Worm (Caenorhabditis elegans): Measurements from ENCODE around the gene Y73F4A.2.
"Not testable (repeated sequence)": the region's sequence is repeated elsewhere in the genome, so short reads cannot be mapped to it uniquely, and the experiment has no call there.

The Y73F4A.2 gene

ce11 chrIV:9074244-9074723 is 31.1 kb upstream of the Y73F4A.2 start, which contains the start of gene mppb-1 (continued):
- TF ChIP-seq ztf-6 (GFP tag; IDR thresholded peaks at IDR 0.05) (peak; percentile 41; the same call in 1 of the 2 replicates), ama-1 (optimal IDR thresholded peaks at IDR 0.05) (no peak), ama-1 (GFP tag; optimal IDR thresholded peaks at IDR 0.05) (no peak), attf-6 (GFP tag; IDR thresholded peaks at IDR 0.05) (0 out of 2 replicates have a peak, but pooled peaks have one; percentile 23), tbp1 (GFP tag; optimal IDR thresholded peaks at IDR 0.05) (peak; percentile 58), mxl-1 (tag; optimal IDR thresholded peaks at IDR 0.05) (no peak), akir-1 (GFP tag; optimal IDR thresholded peaks at IDR 0.05) (peak; percentile 46), rcor-1 (GFP tag; IDR thresholded peaks at IDR 0.05) (peak; percentile 60), let-607 (tag; optimal IDR thresholded peaks at IDR 0.05) (peak in 1 of 2 experiments; percentile 59), hmg-1.2 (GFP tag; IDR thresholded peaks at IDR 0.05) (peak; percentile 25; the same call in 1 of the 2 replicates)

- TF ChIP-seq Y67H2A.10 (GFP tag; conservative IDR thresholded peaks at IDR 0.05) (no peak), nhr-80 (tag; optimal IDR thresholded peaks at IDR 0.05) (peak; percentile 47), hlh-26 (GFP tag; conservative IDR thresholded peaks at IDR 0.05) (no peak), F52B5.7 (tag; optimal IDR thresholded peaks at IDR 0.05) (no peak)
Observed at ce11 chrIV:9070188-9070587, 27.0 kb upstream of the Y73F4A.2 start.

ce11 chrIV:9069703-9070102 is 26.6 kb upstream of the Y73F4A.2 start, which contains the start of gene nhr-11:
Gene nhr-11 (plus strand): TSS chrIV:9070003.
- TF ChIP-seq ama-1 (optimal IDR thresholded peaks at IDR 0.05) (no peak), ama-1 (GFP tag; optimal IDR thresholded peaks at IDR 0.05) (no peak), ztf-26 (tag; optimal IDR thresholded peaks at IDR 0.05) (no peak), zim-3 (tag; optimal IDR thresholded peaks at IDR 0.05) (no peak), ceh-40 (GFP tag; IDR thresholded peaks at IDR 0.05) (no peak), nhr-90 (tag; optimal IDR thresholded peaks at IDR 0.05) (no peak), aptf-2 (GFP tag; conservative IDR thresholded peaks at IDR 0.05) (no peak), him-1 (tag; optimal IDR thresholded peaks at IDR 0.05) (no peak), efl-1 (GFP tag; optimal IDR thresholded peaks at IDR 0.05) (no peak), F23B12.7 (tag; optimal IDR thresholded peaks at IDR 0.05; ENCODE audit: insufficient read depth) (no peak), snpc-4 (GFP tag; optimal IDR thresholded peaks at IDR 0.05) (no peak), snpc-4 (tag; optimal IDR thresholded peaks at IDR 0.05) (no peak), hlh-12 (tag; optimal IDR thresholded peaks at IDR 0.05) (no peak), lin-26 (GFP tag; IDR thresholded peaks at IDR 0.05) (no peak), Y53F4B.3 (GFP tag; IDR thresholded peaks at IDR 0.05) (no peak), dpl-1 (GFP tag; optimal IDR thresholded peaks at IDR 0.05) (no peak), nhr-80 (tag; optimal IDR thresholded peaks at IDR 0.05) (no peak), ceh-27 (GFP tag; optimal IDR thresholded peaks at IDR 0.05) (no peak), madf-10 (tag; optimal IDR thresholded peaks at IDR 0.05) (no peak)

- peak; percentile 91 for TF ChIP-seq pbrm-1 (GFP tag; IDR thresholded peaks at IDR 0.05)
- 0 out of 2 replicates have a peak, but pooled peaks have one; percentile 14 for TF ChIP-seq ceh-91 (GFP tag; IDR thresholded peaks at IDR 0.05)
- TF ChIP-seq F49E8.2 (tag; optimal IDR thresholded peaks at IDR 0.05; ENCODE audit: insufficient read depth), result peak; percentile 7
- peak; percentile 26 for TF ChIP-seq lsl-1 (GFP tag; optimal IDR thresholded peaks at IDR 0.05)
- TF ChIP-seq rpc-1 (optimal IDR thresholded peaks at IDR 0.05), result peak; percentile 27
- TF ChIP-seq rpc-1 (tag; optimal IDR thresholded peaks at IDR 0.05), result not testable (repeated sequence)
- TF ChIP-seq egrh-3 (GFP tag; IDR thresholded peaks at IDR 0.05), result peak; percentile 17; the same call in 1 of the 2 replicates
- TF ChIP-seq madf-6 (GFP tag; IDR thresholded peaks at IDR 0.05), result peak; percentile 49
- TF ChIP-seq F33H1.4 (GFP tag; IDR thresholded peaks at IDR 0.05), result peak; percentile 68
- TF ChIP-seq lin-54 (GFP tag; optimal IDR thresholded peaks at IDR 0.05), result peak; percentile 74
- peak; percentile 65 for TF ChIP-seq hmg-1.2 (GFP tag; IDR thresholded peaks at IDR 0.05)
- TF ChIP-seq efl-1 (GFP tag; optimal IDR thresholded peaks at IDR 0.05), result peak; percentile 20
- TF ChIP-seq rcor-1 (GFP tag; IDR thresholded peaks at IDR 0.05), result peak; percentile 19; the same call in 1 of the 2 replicates
- TF ChIP-seq nfyb-1 (GFP tag; IDR thresholded peaks at IDR 0.05), result 0 out of 2 replicates have a peak, but pooled peaks have one; percentile 20
- TF ChIP-seq madf-3 (GFP tag; IDR thresholded peaks at IDR 0.05), result 0 out of 2 replicates have a peak, but pooled peaks have one; percentile 14
- 0 out of 2 replicates have a peak, but pooled peaks have one; percentile 6 for TF ChIP-seq hmg-20 (GFP tag; IDR thresholded peaks at IDR 0.05)
Observed at ce11 chrIV:9067277-9068197, 24.4 kb upstream of the Y73F4A.2 start.
